Worm (Caenorhabditis elegans) whole organism, L4 larva: ENCODE results near the gene cyp-13B1.
A peak's percentile ranks its signal among the peaks of the same experiment; 100 is the strongest.

ENCODE experiments used
- R02D3.7 ChIP-seq: fragments of 150-350 bp; sonication (generic microtip); optimal IDR thresholded peaks from 3 replicates; lab custom pipeline; 2014; ENCODE audit warnings: missing biosample characterization, missing genetic modification characterization
- aha-1 ChIP-seq: fragments of 150-350 bp; peaks from one replicate; lab custom pipeline; 2014; ENCODE audit warnings: missing biosample characterization, missing genetic modification characterization
- ceh-82 ChIP-seq: sonication (generic microtip); optimal IDR thresholded peaks from 2 replicates; lab custom pipeline; 2017; ENCODE audit warnings: missing biosample characterization, missing genetic modification characterization
- fkh-10 ChIP-seq: fragments of 150-350 bp; optimal IDR thresholded peaks from 2 replicates; lab custom pipeline; 2014; ENCODE audit warnings: missing biosample characterization, missing genetic modification reagents, missing genetic modification characterization
- fos-1 ChIP-seq: fragments of 150-350 bp; optimal IDR thresholded peaks from 2 replicates; lab custom pipeline; 2014; ENCODE audit warnings: missing biosample characterization, missing genetic modification characterization
- nhr-11 ChIP-seq: fragments of 150-350 bp; optimal IDR thresholded peaks from 2 replicates; lab custom pipeline; 2014; ENCODE audit warnings: missing biosample characterization, missing genetic modification characterization
- nhr-237 ChIP-seq: sonication (generic microtip); optimal IDR thresholded peaks from 2 replicates; lab custom pipeline; 2017; ENCODE audit warnings: missing biosample characterization, missing genetic modification characterization
- nhr-6 ChIP-seq: fragments of 150-350 bp; optimal IDR thresholded peaks from 2 replicates; lab custom pipeline; 2014; ENCODE audit warnings: missing biosample characterization, missing genetic modification characterization
- nhr-76 ChIP-seq: fragments of 150-350 bp; optimal IDR thresholded peaks from 2 replicates; lab custom pipeline; 2014; ENCODE audit warnings: missing biosample characterization, missing genetic modification characterization
- pqm-1 ChIP-seq: sonication (generic microtip); optimal IDR thresholded peaks from 2 replicates; lab custom pipeline; 2017; ENCODE audit warnings: missing biosample characterization, missing genetic modification characterization
- zfp-3 ChIP-seq: fragments of 200-800 bp; sonication (Bioruptor generic); conservative IDR thresholded peaks from 2 replicates; pipeline ENCODE4 v1.3.6; 2022; ENCODE audit warnings: missing genetic modification reagents, missing genetic modification characterization, missing compliant biosample characterization
- ztf-11 ChIP-seq: fragments of 150-350 bp; optimal IDR thresholded peaks from 2 replicates; lab custom pipeline; 2014; ENCODE audit warnings: missing biosample characterization, missing genetic modification characterization

DNA sequence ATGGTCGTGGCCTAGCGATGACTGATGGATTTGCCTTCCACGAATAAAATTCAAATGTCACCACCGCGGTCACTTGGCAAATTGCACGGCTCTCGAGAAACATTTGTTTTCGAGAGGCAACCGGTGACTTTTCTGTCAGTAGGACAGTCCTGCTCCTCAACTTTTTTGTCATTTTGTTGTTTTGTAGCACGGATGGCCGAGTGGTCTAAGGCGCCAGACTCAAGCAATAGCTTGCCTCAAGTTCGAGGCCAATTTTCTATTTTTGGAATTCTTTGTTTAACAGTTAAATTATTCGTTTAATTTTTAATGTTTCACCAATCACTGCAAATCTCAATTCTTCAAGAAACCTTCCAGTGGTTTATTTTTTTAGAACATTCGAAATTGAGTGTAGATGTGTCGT is 34.8 kb upstream of the cyp-13B1 start:
- TF ChIP-seq nhr-6 (tag; lab: Kevin White, UChicago) (no peak), ceh-82 (tag; lab: Kevin White, UChicago) (no peak), zfp-3 (GFP tag; lab: Robert Waterston, UW) (no peak), fkh-10 (no peak), R02D3.7 (no peak), nhr-237 (tag; lab: Kevin White, UChicago) (no peak), nhr-11 (no peak), pqm-1 (no peak), aha-1 (tag; lab: Kevin White, UChicago) (peak; percentile 94), nhr-76 (tag; lab: Kevin White, UChicago) (no peak), ztf-11 (tag; lab: Kevin White, UChicago) (no peak), fos-1 (tag; lab: Kevin White, UChicago) (no peak)
